Fruit fly (Drosophila melanogaster): ENCODE results near the gene Rala.

Gene Rala

DNA sequence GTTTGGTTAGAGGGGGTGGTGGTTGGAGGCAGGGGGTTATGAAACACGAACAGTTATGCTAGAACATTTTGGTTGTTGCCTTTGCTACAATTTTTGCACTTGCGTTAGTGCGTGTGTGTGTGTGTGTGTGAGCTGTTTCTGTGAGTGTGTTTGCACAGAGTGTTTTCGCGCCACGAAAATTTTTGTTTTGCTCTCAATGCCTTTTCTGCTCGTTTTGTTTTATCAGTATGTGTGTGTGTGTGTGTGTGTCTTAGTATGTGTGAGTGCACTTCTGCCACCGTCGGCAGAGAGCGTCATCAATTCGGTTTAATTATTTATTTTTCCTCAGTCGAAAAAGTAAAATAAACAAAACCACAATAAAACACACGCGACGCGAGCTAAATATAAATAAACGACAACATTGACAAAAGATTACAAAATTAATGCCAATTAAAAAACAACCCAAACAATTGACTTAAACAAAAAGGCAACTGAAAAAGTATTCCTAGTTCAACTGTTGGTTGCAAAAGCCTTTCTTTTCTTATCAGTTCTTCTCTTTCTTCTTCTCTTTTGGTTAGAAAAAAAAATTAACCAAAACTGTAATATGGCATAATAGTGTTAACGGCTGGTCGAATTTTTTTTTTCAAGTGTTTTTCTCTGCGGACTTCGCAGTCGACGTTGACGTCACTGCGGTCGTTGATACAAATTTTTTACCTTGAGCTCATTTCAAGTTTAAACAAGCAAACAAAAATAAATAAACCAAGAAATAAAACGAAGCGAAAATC is 42.1 kb upstream of the Rala start (continued):
- no peak for TF ChIP-seq CG15479 (GFP tag; optimal IDR thresholded peaks at IDR 0.05)
- no peak for TF ChIP-seq CG9932 (GFP tag; IDR thresholded peaks at IDR 0.05)
- TF ChIP-seq CG2678 (tag; optimal IDR thresholded peaks at IDR 0.05), result peak; percentile 63
- no peak for TF ChIP-seq bigmax (GFP tag; optimal IDR thresholded peaks at IDR 0.05)
- no peak for TF ChIP-seq CG17802 (tag; optimal IDR thresholded peaks at IDR 0.05)
- TF ChIP-seq E2f1 (GFP tag; IDR thresholded peaks at IDR 0.05), result peak; percentile 28; the same call in 1 of the 2 replicates
- TF ChIP-seq gt (GFP tag; IDR thresholded peaks at IDR 0.05), result no peak
- TF ChIP-seq lilli (GFP tag; optimal IDR thresholded peaks at IDR 0.05), result peak; percentile 22
- TF ChIP-seq CG8281 (tag; optimal IDR thresholded peaks at IDR 0.05), result no peak
- TF ChIP-seq twi (tag; optimal IDR thresholded peaks at IDR 0.05), result no peak
- no peak for TF ChIP-seq stc (GFP tag; IDR thresholded peaks at IDR 0.05)
- TF ChIP-seq amos (GFP tag; IDR thresholded peaks at IDR 0.05; ENCODE audit: partially characterized antibody), result no peak
- peak; percentile 33; the same call in 1 of the 2 replicates for TF ChIP-seq CG31441 (GFP tag; IDR thresholded peaks at IDR 0.05)
- TF ChIP-seq Vsx1 (GFP tag; optimal IDR thresholded peaks at IDR 0.05), result peak; percentile 19
- TF ChIP-seq org-1 (GFP tag; optimal IDR thresholded peaks at IDR 0.05), result no peak
- peak; percentile 44 for TF ChIP-seq CG13296 (GFP tag; optimal IDR thresholded peaks at IDR 0.05)
- no peak for TF ChIP-seq tio (GFP tag; optimal IDR thresholded peaks at IDR 0.05)
- no peak for TF ChIP-seq CrebB (tag; optimal IDR thresholded peaks at IDR 0.05)
- TF ChIP-seq CG17359 (tag; optimal IDR thresholded peaks at IDR 0.05), result peak; percentile 11
- no peak for TF ChIP-seq Ets65A (GFP tag)

DNA sequence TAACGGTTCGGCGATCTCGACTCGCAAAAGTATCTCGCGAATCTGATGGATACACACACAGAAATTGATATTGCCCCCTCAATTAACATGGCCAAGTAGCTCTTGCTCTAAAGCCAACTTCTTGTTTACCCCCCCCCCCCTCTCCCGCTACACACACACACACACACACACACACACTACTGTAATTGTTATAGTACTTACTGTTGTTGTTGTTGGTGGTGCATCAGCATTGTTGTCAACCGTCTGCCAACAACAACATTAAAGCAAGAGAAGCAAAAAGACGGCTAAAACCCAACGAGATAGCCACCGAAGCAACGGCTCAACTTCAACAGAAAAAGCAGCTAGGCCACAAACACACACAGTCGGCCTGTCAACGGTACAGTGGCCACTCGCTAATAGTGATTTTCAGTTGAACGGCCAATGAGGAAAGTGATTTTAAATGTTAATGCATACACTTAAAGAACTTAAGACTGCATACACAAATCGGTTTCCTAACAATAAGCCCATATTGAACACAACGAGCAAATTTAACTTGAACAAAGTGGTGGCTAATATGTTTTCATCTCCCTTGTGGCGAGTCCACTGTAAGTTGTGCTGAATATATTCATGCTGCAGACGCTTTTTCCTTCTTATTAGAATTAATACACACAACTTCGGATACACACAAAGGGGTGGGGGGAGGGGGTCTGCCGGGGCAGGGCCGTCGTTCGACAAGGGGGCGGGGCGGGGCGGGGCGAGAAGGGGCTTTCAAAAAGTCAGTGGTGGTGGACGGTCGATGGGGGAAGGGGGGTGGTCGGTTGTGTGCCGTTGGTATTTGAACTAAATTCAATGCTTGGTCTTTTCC is 31.0 kb upstream of the Rala start:
- TF ChIP-seq fu2 (GFP tag; optimal IDR thresholded peaks at IDR 0.05), result peak; percentile 69
- TF ChIP-seq CG7963 (GFP tag; IDR thresholded peaks at IDR 0.05; ENCODE audit: partially characterized antibody), result no peak
- peak; percentile 75 for TF ChIP-seq tin (GFP tag; optimal IDR thresholded peaks at IDR 0.05)
- peak; percentile 57 for TF ChIP-seq CG8290 (GFP tag; optimal IDR thresholded peaks at IDR 0.05)
- TF ChIP-seq CG8290 (tag; optimal IDR thresholded peaks at IDR 0.05), result peak; percentile 25 to 95
- TF ChIP-seq CG7928 (GFP tag; optimal IDR thresholded peaks at IDR 0.05), result peak; percentile 57
- no peak for TF ChIP-seq HLHmδ (GFP tag; optimal IDR thresholded peaks at IDR 0.05)
- peak in 1 of 3 experiments; percentile 18 for TF ChIP-seq Stat92E (GFP tag; optimal IDR thresholded peaks at IDR 0.05)
- no peak for TF ChIP-seq cad (GFP tag; optimal IDR thresholded peaks at IDR 0.05)
- TF ChIP-seq HmgZ (tag; optimal IDR thresholded peaks at IDR 0.05), result peak; percentile 83
- TF ChIP-seq CG17361 (GFP tag; IDR thresholded peaks at IDR 0.05), result peak; percentile 88
- peak; percentile 90 for TF ChIP-seq CG11504 (tag; optimal IDR thresholded peaks at IDR 0.05)
- peak; percentile 65 for TF ChIP-seq pb (GFP tag; optimal IDR thresholded peaks at IDR 0.05)
- TF ChIP-seq NfI (GFP tag; optimal IDR thresholded peaks at IDR 0.05), result peak; percentile 86
- peak; percentile 82 for TF ChIP-seq CG6813 (GFP tag; optimal IDR thresholded peaks at IDR 0.05)
- TF ChIP-seq bigmax (GFP tag; optimal IDR thresholded peaks at IDR 0.05), result no peak
- peak; percentile 61 for TF ChIP-seq CG12942 (GFP tag; optimal IDR thresholded peaks at IDR 0.05)
- TF ChIP-seq CG3281 (GFP tag; optimal IDR thresholded peaks at IDR 0.05), result peak; percentile 83
- no peak; the same call in 1 of the 2 replicates for TF ChIP-seq rib (GFP tag; IDR thresholded peaks at IDR 0.05)
- peak; percentile 81 for TF ChIP-seq tap (tag; optimal IDR thresholded peaks at IDR 0.05)
- TF ChIP-seq NFAT (GFP tag; IDR thresholded peaks at IDR 0.05), result peak; percentile 49; the same call in 1 of the 2 replicates
- peak; percentile 57; the same call in 1 of the 2 replicates for TF ChIP-seq bowl (GFP tag; IDR thresholded peaks at IDR 0.05)
- TF ChIP-seq vnd (GFP tag; IDR thresholded peaks at IDR 0.05; ENCODE audit: partially characterized antibody), result no peak
- TF ChIP-seq CG14667 (GFP tag; IDR thresholded peaks at IDR 0.05), result peak; percentile 79
- peak; percentile 74 for TF ChIP-seq CG10274 (GFP tag; optimal IDR thresholded peaks at IDR 0.05)
- peak; percentile 58 to 86 for TF ChIP-seq Pdp1 (GFP tag; optimal IDR thresholded peaks at IDR 0.05)
- no peak for TF ChIP-seq stwl (tag; optimal IDR thresholded peaks at IDR 0.05)
- TF ChIP-seq sens-2 (GFP tag; IDR thresholded peaks at IDR 0.05), result peak; percentile 51; the same call in 1 of the 2 replicates
